Fruit fly (Drosophila melanogaster) whole organism, embryonic: ENCODE results near the gene dia.

Experiments used
- Abd-B ChIP-seq: fragments of 200-800 bp; sonication (Bioruptor generic); optimal IDR thresholded peaks from 2 replicates; lab custom pipeline; 2018; ENCODE audit warnings: missing biosample characterization, mild to moderate bottlenecking, missing genetic modification characterization, moderate library complexity
- Asciz ChIP-seq: fragments of 200-800 bp; sonication (Bioruptor generic); optimal IDR thresholded peaks from 2 replicates; lab custom pipeline; 2017; ENCODE audit warnings: missing biosample characterization, mild to moderate bottlenecking, missing genetic modification characterization, missing genetic modification reagents
- Awh ChIP-seq: fragments of 200-800 bp; sonication (Bioruptor generic); IDR thresholded peaks from 2 replicates; pipeline ENCODE4, ENCODE4 v1.3.6; 2022; ENCODE audit warnings: missing biosample characterization, missing genetic modification characterization
- BEAF-32 ChIP-seq: fragments of 200-800 bp; sonication (Bioruptor generic); optimal IDR thresholded peaks from 3 replicates; lab custom pipeline; 2017; ENCODE audit warnings: missing biosample characterization, missing genetic modification characterization, mild to moderate bottlenecking, moderate library complexity, missing genetic modification reagents
- Bteb2 ChIP-seq: fragments of 200-800 bp; sonication (Bioruptor generic); optimal IDR thresholded peaks from 2 replicates; lab custom pipeline; 2016; ENCODE audit warnings: missing biosample characterization, missing genetic modification characterization
- CG10267 ChIP-seq: fragments of 200-800 bp; sonication (Bioruptor generic); optimal IDR thresholded peaks from 2 replicates; lab custom pipeline; 2018; ENCODE audit warnings: missing biosample characterization, mild to moderate bottlenecking, missing genetic modification characterization, moderate library complexity
- CG10654 ChIP-seq: fragments of 200-800 bp; sonication (Bioruptor generic); optimal IDR thresholded peaks from 2 replicates; lab custom pipeline; 2016; ENCODE audit warnings: missing biosample characterization, missing genetic modification characterization
- CG11398 ChIP-seq: fragments of 200-800 bp; sonication (Bioruptor generic); optimal IDR thresholded peaks from 2 replicates; lab custom pipeline; 2016; ENCODE audit warnings: missing biosample characterization, missing genetic modification characterization
- CG12071 ChIP-seq: fragments of 200-800 bp; sonication (Bioruptor generic); optimal IDR thresholded peaks from 3 replicates; lab custom pipeline; 2018; ENCODE audit warnings: missing biosample characterization, mild to moderate bottlenecking, missing genetic modification characterization
- CG1233 ChIP-seq: fragments of 200-800 bp; sonication (Bioruptor generic); optimal IDR thresholded peaks from 4 replicates; lab custom pipeline; 2018; ENCODE audit warnings: missing biosample characterization, mild to moderate bottlenecking, missing genetic modification characterization
- CG12391 ChIP-seq: fragments of 200-800 bp; sonication (Bioruptor generic); optimal IDR thresholded peaks from 3 replicates; lab custom pipeline; 2018; ENCODE audit warnings: missing biosample characterization, mild to moderate bottlenecking, missing genetic modification characterization, moderate library complexity
- CG12744 ChIP-seq: fragments of 200-800 bp; sonication (Bioruptor generic); optimal IDR thresholded peaks from 2 replicates; lab custom pipeline; 2016; ENCODE audit warnings: missing biosample characterization, missing genetic modification characterization
- CG13296 ChIP-seq: fragments of 200-800 bp; sonication (Bioruptor generic); optimal IDR thresholded peaks from 3 replicates; lab custom pipeline; 2018; ENCODE audit warnings: missing biosample characterization, mild to moderate bottlenecking, missing genetic modification characterization
- CG13424 ChIP-seq: fragments of 200-800 bp; sonication (Bioruptor generic); optimal IDR thresholded peaks from 2 replicates; lab custom pipeline; 2019; ENCODE audit warnings: missing biosample characterization, mild to moderate bottlenecking, missing genetic modification characterization, moderate library complexity
- CG14014 ChIP-seq: fragments of 200-800 bp; sonication (Bioruptor generic); IDR thresholded peaks from 2 replicates; pipeline ENCODE4 v1.3.6; 2022; ENCODE audit warnings: missing biosample characterization, missing genetic modification characterization
- CG15073 ChIP-seq: fragments of 200-800 bp; sonication (Bioruptor generic); optimal IDR thresholded peaks from 2 replicates; lab custom pipeline; 2016; ENCODE audit warnings: missing biosample characterization, missing genetic modification characterization
- CG17186 ChIP-seq: fragments of 200-800 bp; sonication (Bioruptor generic); optimal IDR thresholded peaks from 3 replicates; lab custom pipeline; 2017; ENCODE audit warnings: missing biosample characterization, missing genetic modification reagents, missing genetic modification characterization
- CG18619 ChIP-seq: fragments of 200-800 bp; sonication (Bioruptor generic); optimal IDR thresholded peaks from 3 replicates; lab custom pipeline; 2017; ENCODE audit warnings: missing biosample characterization, mild to moderate bottlenecking, missing genetic modification characterization
- CG2120 ChIP-seq: fragments of 200-800 bp; sonication (Bioruptor generic); optimal IDR thresholded peaks from 3 replicates; lab custom pipeline; 2016; ENCODE audit warnings: missing biosample characterization, missing genetic modification characterization
- CG30020 ChIP-seq: fragments of 200-800 bp; optimal IDR thresholded peaks from 2 replicates; lab custom pipeline; 2019; ENCODE audit warnings: missing biosample characterization, mild to moderate bottlenecking, missing genetic modification characterization, moderate library complexity
- CG4424 ChIP-seq: fragments of 200-800 bp; sonication (Bioruptor generic); optimal IDR thresholded peaks from 3 replicates; lab custom pipeline; 2016; ENCODE audit warnings: missing biosample characterization, missing genetic modification characterization
- CG4617 ChIP-seq: fragments of 200-800 bp; sonication (Bioruptor generic); optimal IDR thresholded peaks from 3 replicates; lab custom pipeline; 2016; ENCODE audit warnings: missing biosample characterization, missing genetic modification characterization, borderline replicate concordance
- CG6689 ChIP-seq: fragments of 200-800 bp; sonication (Bioruptor generic); IDR thresholded peaks from 2 replicates; pipeline ENCODE4 v1.3.6; 2022; ENCODE audit warnings: missing biosample characterization, missing genetic modification characterization
- CG7928 ChIP-seq: fragments of 200-800 bp; sonication (Bioruptor generic); optimal IDR thresholded peaks from 2 replicates; lab custom pipeline; 2017; ENCODE audit warnings: missing biosample characterization, mild to moderate bottlenecking, missing genetic modification characterization
- CG8388 ChIP-seq: fragments of 200-800 bp; sonication (Bioruptor generic); optimal IDR thresholded peaks from 2 replicates; lab custom pipeline; 2019; ENCODE audit warnings: missing biosample characterization, mild to moderate bottlenecking, missing genetic modification characterization, moderate library complexity
- CG9817 ChIP-seq: fragments of 200-800 bp; sonication (Bioruptor generic); optimal IDR thresholded peaks from 2 replicates; lab custom pipeline; 2018; ENCODE audit warnings: missing biosample characterization, mild to moderate bottlenecking, missing genetic modification characterization, moderate library complexity
- CG9876 ChIP-seq: fragments of 200-800 bp; sonication (Bioruptor generic); optimal IDR thresholded peaks from 2 replicates; lab custom pipeline; 2016; ENCODE audit warnings: missing biosample characterization, missing genetic modification characterization
- CG9932 ChIP-seq: fragments of 200-800 bp; sonication (Bioruptor generic); IDR thresholded peaks from 2 replicates; pipeline ENCODE4 v1.3.6; 2022; ENCODE audit warnings: missing biosample characterization, missing genetic modification characterization
- D19A ChIP-seq: fragments of 200-800 bp; optimal IDR thresholded peaks from 3 replicates; lab custom pipeline; 2019; ENCODE audit warnings: missing biosample characterization, mild to moderate bottlenecking, missing genetic modification characterization, moderate library complexity
- Dad ChIP-seq: fragments of 200-800 bp; sonication (Bioruptor generic); optimal IDR thresholded peaks from 3 replicates; lab custom pipeline; 2016; ENCODE audit warnings: missing biosample characterization, missing genetic modification characterization
- Dref ChIP-seq: fragments of 200-800 bp; sonication (Bioruptor generic); IDR thresholded peaks from 2 replicates; pipeline ENCODE4 v1.3.6; 2022; ENCODE audit warnings: missing biosample characterization, missing genetic modification characterization
- MBD-R2 ChIP-seq: fragments of 200-800 bp; sonication (Bioruptor generic); IDR thresholded peaks from 2 replicates; pipeline ENCODE4 v1.3.6; 2022; ENCODE audit warnings: missing biosample characterization, missing genetic modification characterization
- Max ChIP-seq: fragments of 200-800 bp; sonication (Bioruptor generic); optimal IDR thresholded peaks from 2 replicates; lab custom pipeline; 2016; ENCODE audit warnings: missing biosample characterization, mild to moderate bottlenecking, missing genetic modification characterization
- Mrtf ChIP-seq: fragments of 200-800 bp; sonication (Bioruptor generic); IDR thresholded peaks from 3 replicates; pipeline ENCODE4 v1.3.6; 2022; ENCODE audit warnings: missing biosample characterization, missing genetic modification characterization
- Myb ChIP-seq: fragments of 200-800 bp; sonication (Bioruptor generic); optimal IDR thresholded peaks from 2 replicates; lab custom pipeline; 2016; ENCODE audit warnings: missing biosample characterization, missing genetic modification characterization
- NfI ChIP-seq: fragments of 200-800 bp; sonication (Bioruptor generic); optimal IDR thresholded peaks from 3 replicates; lab custom pipeline; 2018; ENCODE audit warnings: missing biosample characterization, mild to moderate bottlenecking, missing genetic modification characterization, moderate library complexity
- Ssrp ChIP-seq: fragments of 200-800 bp; sonication (Bioruptor generic); optimal IDR thresholded peaks from 2 replicates; lab custom pipeline; 2018; ENCODE audit warnings: missing biosample characterization, mild to moderate bottlenecking, missing genetic modification characterization, moderate library complexity
- amos ChIP-seq: fragments of 200-800 bp; sonication (Bioruptor generic); IDR thresholded peaks from 2 replicates; pipeline ENCODE4 v1.3.6; 2022; ENCODE audit warnings: missing biosample characterization, missing genetic modification characterization; ENCODE audit not compliant: partially characterized antibody
- grn ChIP-seq: fragments of 200-800 bp; sonication (Bioruptor generic); optimal IDR thresholded peaks from 3 replicates; lab custom pipeline; 2017; ENCODE audit warnings: missing biosample characterization, missing genetic modification characterization
- ham ChIP-seq: fragments of 200-800 bp; sonication (Bioruptor generic); IDR thresholded peaks from 2 replicates; pipeline ENCODE4 v1.3.6; 2022; ENCODE audit warnings: missing biosample characterization, missing genetic modification characterization
- her ChIP-seq: fragments of 200-800 bp; sonication (Bioruptor generic); optimal IDR thresholded peaks from 2 replicates; lab custom pipeline; 2016; ENCODE audit warnings: missing biosample characterization, missing genetic modification characterization
- kah ChIP-seq: fragments of 200-800 bp; sonication (Bioruptor generic); optimal IDR thresholded peaks from 2 replicates; lab custom pipeline; 2018; ENCODE audit warnings: missing biosample characterization, mild to moderate bottlenecking, missing genetic modification characterization
- lola ChIP-seq, 3 experiments: fragments of >200 bp in 2 of 3; fragments of 200-800 bp in 1 of 3; sonication (Bioruptor generic) in 1 of 3; optimal IDR thresholded peaks; 2 replicates each; lab custom pipeline; 2017 to 2019; ENCODE audit warnings: missing biosample characterization in 3 of 3, missing genetic modification characterization in 3 of 3, mild to moderate bottlenecking in 1 of 3, moderate library complexity in 1 of 3
- onecut ChIP-seq: fragments of 200-800 bp; sonication (Bioruptor generic); IDR thresholded peaks from 2 replicates; pipeline ENCODE4 v1.3.6; 2022; ENCODE audit warnings: missing biosample characterization, missing genetic modification characterization
- prd ChIP-seq, 3 experiments: fragments of >200 bp in 2 of 3; fragments of 200-800 bp in 1 of 3; sonication (Bioruptor generic) in 1 of 3; optimal IDR thresholded peaks in 2 of 3; IDR thresholded peaks in 1 of 3; 2 replicates in 2 of 3; 3 replicates in 1 of 3; pipeline versions ENCODE4 v1.3.6 to Lab custom; 2017 to 2022; ENCODE audit warnings: missing biosample characterization in 1 of 3, missing genetic modification characterization in 1 of 3
- psq ChIP-seq: fragments of 200-800 bp; sonication (Bioruptor generic); optimal IDR thresholded peaks from 2 replicates; lab custom pipeline; 2017; ENCODE audit warnings: missing biosample characterization, missing genetic modification characterization
- tgo ChIP-seq: fragments of 200-800 bp; sonication (Bioruptor generic); IDR thresholded peaks from 3 replicates; pipeline ENCODE4 v1.3.6; 2022; ENCODE audit warnings: missing biosample characterization, missing genetic modification characterization
- tio ChIP-seq: fragments of 200-800 bp; sonication (Bioruptor generic); optimal IDR thresholded peaks from 2 replicates; lab custom pipeline; 2017; ENCODE audit warnings: missing biosample characterization, missing genetic modification characterization, inconsistent platforms
- tup ChIP-seq: fragments of 200-800 bp; sonication (Bioruptor generic); optimal IDR thresholded peaks from 2 replicates; lab custom pipeline; 2016; ENCODE audit warnings: missing biosample characterization, mild to moderate bottlenecking, missing genetic modification characterization, moderate library complexity
- zen ChIP-seq: fragments of 200-800 bp; sonication (Bioruptor generic); optimal IDR thresholded peaks from 3 replicates; lab custom pipeline; 2018; ENCODE audit warnings: missing biosample characterization, mild to moderate bottlenecking, missing genetic modification characterization, moderate library complexity

Gene dia

dm6 chr2L:20757808-20758187, at the start of gene dia, which contains the start of gene Rhau (continued):
- TF ChIP-seq CG17186 (GFP tag; lab: Kevin White, UChicago) = peak; percentile 78
- peak; percentile 9 for TF ChIP-seq Bteb2 (GFP tag; lab: Kevin White, UChicago)
- TF ChIP-seq CG12071 = no peak
- peak; percentile 6; the same call in 1 of the 2 replicates for TF ChIP-seq CG9932 (GFP tag; lab: Robert Waterston, UW)
- no peak for TF ChIP-seq Ssrp (tag; lab: Kevin White, UChicago)
- TF ChIP-seq CG9817 = peak; percentile 45
- peak; percentile 0 for TF ChIP-seq CG2120 (GFP tag; lab: Kevin White, UChicago)
- TF ChIP-seq MBD-R2 = peak; percentile 77
- no peak for TF ChIP-seq CG8388 (GFP tag; lab: Kevin White, UChicago)
- TF ChIP-seq CG6689 (GFP tag; lab: Robert Waterston, UW) = no peak
- TF ChIP-seq tgo (GFP tag; lab: Robert Waterston, UW) = no peak
- no peak for TF ChIP-seq tup (GFP tag; lab: Kevin White, UChicago)
- TF ChIP-seq Dref (GFP tag; lab: Robert Waterston, UW) = peak; percentile 57
- no peak for TF ChIP-seq prd (optimal IDR thresholded peaks at IDR 0.05; lab: Kevin White, UChicago)
- peak; percentile 36; the same call in 1 of the 3 replicates for TF ChIP-seq prd (GFP tag; IDR thresholded peaks at IDR 0.05; lab: Robert Waterston, UW)
- no peak for TF ChIP-seq CG9876 (GFP tag; lab: Kevin White, UChicago)
- TF ChIP-seq CG15073 (GFP tag; lab: Kevin White, UChicago) = no peak
- peak; percentile 50 for TF ChIP-seq Abd-B (GFP tag; lab: Kevin White, UChicago)
- TF ChIP-seq CG4424 (GFP tag; lab: Kevin White, UChicago) = peak; percentile 4
- peak; percentile 38 for TF ChIP-seq CG13424 (tag; lab: Kevin White, UChicago)
- TF ChIP-seq CG12744 = no peak
- peak; percentile 21; the same call in 1 of the 2 replicates for TF ChIP-seq amos (GFP tag; lab: Robert Waterston, UW)
- TF ChIP-seq D19A (tag; lab: Kevin White, UChicago) = peak; percentile 38
- peak; percentile 63 for TF ChIP-seq CG12391 (tag; lab: Kevin White, UChicago)
- TF ChIP-seq psq (GFP tag; lab: Kevin White, UChicago) = no peak
- TF ChIP-seq NfI (GFP tag; lab: Kevin White, UChicago) = peak; percentile 29
- no peak for TF ChIP-seq CG11398 (GFP tag; lab: Kevin White, UChicago)
- peak; percentile 57 for TF ChIP-seq BEAF-32 (GFP tag; lab: Kevin White, UChicago)
- peak; percentile 3 for TF ChIP-seq CG13296 (GFP tag; lab: Kevin White, UChicago)
- peak; percentile 22 for TF ChIP-seq grn (GFP tag; lab: Kevin White, UChicago)
- TF ChIP-seq Myb = no peak
- TF ChIP-seq CG10267 (tag; lab: Kevin White, UChicago) = peak; percentile 76
- TF ChIP-seq CG14014 (GFP tag; lab: Robert Waterston, UW) = no peak
- TF ChIP-seq CG30020 (tag; lab: Kevin White, UChicago) = peak; percentile 50
- peak; percentile 12 for TF ChIP-seq Max (GFP tag; lab: Kevin White, UChicago)
- TF ChIP-seq tio (GFP tag; lab: Kevin White, UChicago) = no peak
- no peak for TF ChIP-seq Dad (GFP tag; lab: Kevin White, UChicago)
- peak; percentile 55 for TF ChIP-seq CG7928 (GFP tag; lab: Kevin White, UChicago)
- TF ChIP-seq ham (GFP tag; lab: Robert Waterston, UW) = no peak
- no peak for TF ChIP-seq Mrtf
- peak; percentile 56 for TF ChIP-seq CG4617 (GFP tag; lab: Kevin White, UChicago)
- no peak for TF ChIP-seq CG10654 (GFP tag; lab: Kevin White, UChicago)
- TF ChIP-seq Asciz (GFP tag; lab: Kevin White, UChicago) = no peak
- TF ChIP-seq lola (GFP tag; optimal IDR thresholded peaks at IDR 0.05; lab: Kevin White, UChicago) = no peak
- TF ChIP-seq onecut (GFP tag; lab: Robert Waterston, UW) = no peak
- no peak for TF ChIP-seq Awh (GFP tag; lab: Robert Waterston, UW)
- no peak for TF ChIP-seq her
- no peak for TF ChIP-seq CG1233 (GFP tag; lab: Kevin White, UChicago)
- no peak for TF ChIP-seq kah
- peak; percentile 39 for TF ChIP-seq zen
- TF ChIP-seq CG18619 = no peak
